Worm (Caenorhabditis elegans): ENCODE measurements around the gene nhx-1.
A peak's percentile ranks its signal among the peaks of the same experiment; 100 is the strongest.

Gene nhx-1

DNA sequence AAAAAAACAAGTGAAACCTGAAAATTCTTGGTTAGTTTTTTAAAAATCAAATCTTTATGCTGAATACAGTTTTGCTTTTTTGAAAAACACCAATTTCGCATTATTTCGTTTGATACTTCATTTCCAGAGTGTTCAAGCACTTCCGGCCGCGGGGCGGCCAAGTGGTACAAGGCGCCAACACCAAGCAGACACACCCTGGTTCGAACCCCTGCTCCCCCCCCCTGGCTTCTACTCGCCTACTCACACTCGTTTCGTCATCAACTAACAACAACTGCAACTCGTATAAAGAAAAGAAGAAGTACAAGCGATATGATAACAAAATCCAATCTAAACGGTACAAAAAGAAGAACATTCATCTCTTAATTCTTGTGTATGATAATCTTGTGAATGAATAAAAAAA, 14.1 kb upstream of the nhx-1 start:
- TF ChIP-seq ceh-36 (tag; optimal IDR thresholded peaks at IDR 0.05) (no peak), ceh-13 (GFP tag; optimal IDR thresholded peaks at IDR 0.05) (no peak), hnd-1 (tag; optimal IDR thresholded peaks at IDR 0.05) (no peak), F13C5.2 (tag; optimal IDR thresholded peaks at IDR 0.05) (no peak)

DNA sequence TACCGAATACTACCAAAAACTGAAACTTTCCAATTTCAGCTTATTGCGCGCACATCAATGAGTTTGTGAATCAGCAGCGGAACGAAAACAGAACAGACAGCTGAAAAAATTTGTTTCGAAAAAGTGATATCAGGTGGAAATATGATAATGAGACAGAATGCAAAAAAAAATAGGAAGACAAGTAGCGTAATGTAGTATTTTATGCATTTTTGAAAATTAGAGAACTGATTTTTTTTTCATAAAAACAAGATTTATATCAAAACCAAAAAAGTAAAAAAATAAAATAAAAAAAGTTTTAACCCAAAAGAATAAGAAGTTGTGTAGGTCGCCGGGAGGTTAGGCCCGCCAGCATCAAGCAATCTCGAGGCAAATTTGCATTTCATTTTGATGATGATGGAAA, 10.4 kb upstream of the nhx-1 start, which contains the start of gene C09G1.4:
Gene C09G1.4, minus strand, starts transcription at position 101 of the 400 bp plus-strand sequence.
- no peak for TF ChIP-seq hmg-4 (GFP tag; optimal IDR thresholded peaks at IDR 0.05)
- no peak for TF ChIP-seq scrt-1 (GFP tag; IDR thresholded peaks at IDR 0.05)
- TF ChIP-seq hmbx-1 (tag; optimal IDR thresholded peaks at IDR 0.05), result no peak
- TF ChIP-seq ama-1 (optimal IDR thresholded peaks at IDR 0.05), result no peak
- TF ChIP-seq flt-1 (GFP tag; IDR thresholded peaks at IDR 0.05), result no peak
- TF ChIP-seq ceh-36 (tag; optimal IDR thresholded peaks at IDR 0.05), result no peak
- no peak for TF ChIP-seq pes-1 (GFP tag; IDR thresholded peaks at IDR 0.05)
- no peak for TF ChIP-seq sea-1 (GFP tag; conservative IDR thresholded peaks at IDR 0.05)
- no peak for TF ChIP-seq tbx-11 (GFP tag; IDR thresholded peaks at IDR 0.05)
- no peak for TF ChIP-seq tbx-37 (GFP tag; conservative IDR thresholded peaks at IDR 0.05)

DNA sequence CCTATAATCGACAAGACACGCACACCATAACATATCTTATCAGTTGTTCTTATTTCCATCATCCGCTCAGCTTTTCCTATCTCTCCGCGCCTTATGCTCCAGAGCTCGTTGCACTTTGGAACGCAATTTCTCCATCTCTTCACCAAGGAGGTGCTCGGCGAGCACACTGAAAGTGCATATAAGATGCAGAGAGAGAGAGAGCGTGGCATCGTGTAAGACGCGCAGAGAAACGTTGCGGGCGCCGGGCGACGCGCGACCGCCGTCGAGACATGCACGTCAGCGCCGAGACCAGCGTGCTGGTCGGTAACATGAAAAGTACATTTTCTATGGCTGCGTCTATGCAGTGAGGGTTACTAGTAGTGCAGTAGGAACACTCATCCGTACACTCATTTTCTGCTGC, 7.6 kb downstream of the nhx-1 start:
- TF ChIP-seq ceh-36 (tag; optimal IDR thresholded peaks at IDR 0.05) (no peak), scrt-1 (GFP tag; IDR thresholded peaks at IDR 0.05) (peak; percentile 54)

DNA sequence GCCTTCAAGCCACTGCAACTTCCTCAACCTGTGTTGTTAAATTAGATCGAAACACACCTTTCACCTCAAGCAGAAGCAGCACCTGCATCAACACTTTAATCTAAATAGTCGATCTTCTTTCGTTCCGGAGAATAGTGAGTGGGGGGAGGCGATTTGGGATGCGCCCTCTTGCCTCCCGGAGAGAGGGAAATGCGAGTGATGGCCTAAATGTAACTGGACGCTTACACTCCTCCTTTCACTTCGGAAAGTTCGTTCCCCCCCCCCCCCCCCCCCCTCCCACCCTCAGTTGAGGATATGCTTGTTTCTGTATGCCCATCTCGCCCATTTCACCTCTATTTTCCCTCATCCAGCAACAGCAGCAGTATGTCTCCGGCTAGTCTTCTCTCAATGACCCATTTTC, 12.1 kb downstream of the nhx-1 start:
- no peak for TF ChIP-seq hnd-1 (tag; optimal IDR thresholded peaks at IDR 0.05)
- TF ChIP-seq F13C5.2 (tag; optimal IDR thresholded peaks at IDR 0.05), result no peak
- no peak for TF ChIP-seq pes-1 (GFP tag; IDR thresholded peaks at IDR 0.05)
- TF ChIP-seq tbx-11 (GFP tag; IDR thresholded peaks at IDR 0.05), result no peak
- no peak for TF ChIP-seq B0310.2 (tag; optimal IDR thresholded peaks at IDR 0.05)
- TF ChIP-seq hmg-4 (GFP tag; optimal IDR thresholded peaks at IDR 0.05), result no peak
- no peak for TF ChIP-seq ceh-13 (GFP tag; optimal IDR thresholded peaks at IDR 0.05)
- TF ChIP-seq tbx-37 (GFP tag; conservative IDR thresholded peaks at IDR 0.05), result no peak
- no peak for TF ChIP-seq sea-1 (GFP tag; conservative IDR thresholded peaks at IDR 0.05)
- TF ChIP-seq ets-7 (tag; optimal IDR thresholded peaks at IDR 0.05), result no peak
- TF ChIP-seq tra-4 (tag; optimal IDR thresholded peaks at IDR 0.05), result no peak

DNA sequence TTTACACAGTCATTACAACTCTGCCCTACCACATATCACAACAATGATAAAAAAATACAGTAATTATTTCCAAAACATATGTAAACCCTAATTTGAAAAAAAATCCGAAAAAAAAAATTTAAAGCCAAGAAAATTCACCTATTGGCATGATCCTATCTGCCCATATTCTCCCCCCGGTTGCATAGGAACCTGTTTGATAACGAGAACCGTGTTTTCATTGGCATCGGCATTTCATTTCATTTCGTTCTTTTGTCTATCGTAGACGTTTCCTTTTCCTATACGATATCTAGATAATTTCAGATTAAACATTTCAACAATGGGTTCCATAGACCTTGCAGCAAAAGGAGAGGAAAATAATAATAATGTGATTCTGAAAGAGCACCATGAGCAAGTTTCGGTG, 13.6 kb downstream of the nhx-1 start, which contains the start of gene mboa-1:
Gene mboa-1, plus strand, starts transcription at position 301 of the 400 bp plus-strand sequence.
- TF ChIP-seq ceh-13 (GFP tag; optimal IDR thresholded peaks at IDR 0.05), result no peak
- TF ChIP-seq aly-1 (tag; optimal IDR thresholded peaks at IDR 0.05), result no peak
- TF ChIP-seq hnd-1 (tag; optimal IDR thresholded peaks at IDR 0.05), result no peak
- TF ChIP-seq hmg-4 (GFP tag; optimal IDR thresholded peaks at IDR 0.05), result no peak
- no peak for TF ChIP-seq hmbx-1 (tag; optimal IDR thresholded peaks at IDR 0.05)
- TF ChIP-seq flt-1 (GFP tag; IDR thresholded peaks at IDR 0.05), result no peak
- TF ChIP-seq ets-7 (tag; optimal IDR thresholded peaks at IDR 0.05), result no peak
- TF ChIP-seq scrt-1 (GFP tag; IDR thresholded peaks at IDR 0.05), result no peak
- no peak for TF ChIP-seq B0310.2 (tag; optimal IDR thresholded peaks at IDR 0.05)
- no peak for TF ChIP-seq ceh-36 (tag; optimal IDR thresholded peaks at IDR 0.05)
- no peak for TF ChIP-seq ama-1 (optimal IDR thresholded peaks at IDR 0.05)

DNA sequence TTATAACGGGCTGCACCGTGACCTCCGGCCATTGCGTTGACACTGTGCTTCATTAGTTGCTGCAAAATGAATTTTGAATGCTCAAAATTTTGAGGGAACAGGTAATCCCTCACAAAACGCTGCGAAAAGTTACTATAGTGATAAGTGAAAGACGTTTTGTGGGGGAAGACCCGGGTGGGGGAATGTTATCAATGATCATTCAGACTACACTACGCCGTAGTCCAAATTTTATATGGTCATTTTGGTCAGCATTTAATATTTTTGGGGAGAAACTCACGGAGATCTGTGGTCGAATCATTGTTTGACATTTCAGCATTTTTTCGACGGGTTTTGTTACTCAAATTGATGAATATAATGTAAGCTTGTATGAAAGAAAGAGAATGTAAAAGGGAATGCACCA, 22.3 kb downstream of the nhx-1 start:
- TF ChIP-seq hmbx-1 (tag; optimal IDR thresholded peaks at IDR 0.05) (no peak), ets-7 (tag; optimal IDR thresholded peaks at IDR 0.05) (no peak), tra-4 (tag; optimal IDR thresholded peaks at IDR 0.05) (no peak), ama-1 (optimal IDR thresholded peaks at IDR 0.05) (no peak), ceh-13 (GFP tag; optimal IDR thresholded peaks at IDR 0.05) (no peak), pes-1 (GFP tag; IDR thresholded peaks at IDR 0.05) (no peak), sea-1 (GFP tag; conservative IDR thresholded peaks at IDR 0.05) (no peak), aly-1 (tag; optimal IDR thresholded peaks at IDR 0.05) (no peak), scrt-1 (GFP tag; IDR thresholded peaks at IDR 0.05) (no peak)

DNA sequence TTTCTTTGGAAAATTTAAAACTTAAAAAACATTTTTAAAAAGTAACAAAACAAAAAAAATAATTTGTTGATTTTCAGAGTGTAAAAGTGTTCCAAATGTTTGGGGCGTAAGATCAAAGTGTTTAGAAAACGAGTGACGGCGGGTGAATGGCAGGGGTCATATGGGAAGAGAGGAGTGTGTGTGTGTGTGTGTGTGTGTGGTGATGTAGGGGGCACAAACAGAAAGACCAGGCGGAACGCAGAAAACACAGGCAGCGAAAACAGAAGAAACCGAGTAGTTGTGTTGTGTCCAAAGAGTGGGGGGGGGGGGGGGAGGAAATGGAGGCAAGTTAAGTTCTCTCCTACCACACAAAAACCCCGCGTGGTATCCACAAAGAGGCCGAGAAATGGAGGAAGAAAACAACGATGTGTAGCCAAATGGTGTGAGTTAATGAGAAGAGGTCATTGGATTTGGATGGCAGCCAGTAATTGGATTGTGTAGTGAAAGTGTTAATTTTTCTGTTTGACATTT, 23.3 kb downstream of the nhx-1 start, which contains the start of gene B0395.3:
Gene B0395.3, minus strand, starts transcription at position 51 of the 510 bp plus-strand sequence.
- TF ChIP-seq scrt-1 (GFP tag; IDR thresholded peaks at IDR 0.05) (no peak), ceh-13 (GFP tag; optimal IDR thresholded peaks at IDR 0.05) (no peak), hnd-1 (tag; optimal IDR thresholded peaks at IDR 0.05) (no peak), sea-1 (GFP tag; conservative IDR thresholded peaks at IDR 0.05) (0 out of 2 replicates have a peak, but pooled peaks have one; percentile 22), ets-7 (tag; optimal IDR thresholded peaks at IDR 0.05) (no peak), ceh-36 (tag; optimal IDR thresholded peaks at IDR 0.05) (peak; percentile 36), ama-1 (optimal IDR thresholded peaks at IDR 0.05) (no peak), tra-4 (tag; optimal IDR thresholded peaks at IDR 0.05) (no peak), hmg-4 (GFP tag; optimal IDR thresholded peaks at IDR 0.05) (peak; percentile 84), pes-1 (GFP tag; IDR thresholded peaks at IDR 0.05) (peak; percentile 42; the same call in 1 of the 2 replicates), F13C5.2 (tag; optimal IDR thresholded peaks at IDR 0.05) (peak; percentile 15), hmbx-1 (tag; optimal IDR thresholded peaks at IDR 0.05) (no peak), tbx-11 (GFP tag; IDR thresholded peaks at IDR 0.05) (no peak), B0310.2 (tag; optimal IDR thresholded peaks at IDR 0.05) (no peak), aly-1 (tag; optimal IDR thresholded peaks at IDR 0.05) (peak; percentile 2), flt-1 (GFP tag; IDR thresholded peaks at IDR 0.05) (no peak), tbx-37 (GFP tag; conservative IDR thresholded peaks at IDR 0.05) (no peak)

DNA sequence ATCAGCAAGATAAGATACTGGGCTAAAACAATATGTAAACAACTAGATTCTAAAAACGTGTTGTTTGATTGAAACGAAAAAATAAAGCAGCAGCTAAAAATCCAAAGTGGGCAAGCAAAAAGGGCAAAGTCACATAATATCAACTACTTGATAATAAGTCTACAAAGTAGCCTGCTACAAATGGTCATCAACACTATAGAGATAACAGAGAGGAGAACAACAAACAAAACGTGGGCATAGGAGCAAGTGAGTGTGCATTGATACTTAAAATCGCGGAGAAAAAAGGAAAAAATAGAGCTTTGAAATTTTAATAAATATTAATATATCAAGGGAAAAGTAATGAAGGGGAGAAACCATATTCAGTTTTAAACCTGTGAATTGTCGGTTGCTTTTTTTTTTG, 24.9 kb downstream of the nhx-1 start:
- TF ChIP-seq scrt-1 (GFP tag; IDR thresholded peaks at IDR 0.05) (no peak), ceh-13 (GFP tag; optimal IDR thresholded peaks at IDR 0.05) (no peak), tbx-37 (GFP tag; conservative IDR thresholded peaks at IDR 0.05) (no peak), sea-1 (GFP tag; conservative IDR thresholded peaks at IDR 0.05) (no peak)
